Fruit fly (Drosophila melanogaster): ENCODE data around the gene Clp.

Gene Clp

dm6 chr2L:773247-773646, 46.5 kb upstream of the Clp start, which contains the start of gene CG12506:
TSS of gene CG12506 (plus strand) at chr2L:773547.
- TF ChIP-seq Kr (GFP tag; optimal IDR thresholded peaks at IDR 0.05), result no peak
- TF ChIP-seq Dref (GFP tag; IDR thresholded peaks at IDR 0.05), result 0 out of 2 replicates have a peak, but pooled peaks have one; percentile 5

- TF ChIP-seq fu2 (GFP tag; optimal IDR thresholded peaks at IDR 0.05) (no peak), Pdp1 (GFP tag; optimal IDR thresholded peaks at IDR 0.05) (no peak), CG11247 (GFP tag; IDR thresholded peaks at IDR 0.05) (no peak), CG2889 (GFP tag; IDR thresholded peaks at IDR 0.05) (no peak), luna (GFP tag; optimal IDR thresholded peaks at IDR 0.05) (no peak), CG16815 (GFP tag; optimal IDR thresholded peaks at IDR 0.05) (no peak), Trl (optimal IDR thresholded peaks at IDR 0.05) (no peak), Trl (GFP tag; optimal IDR thresholded peaks at IDR 0.05) (no peak), kni (GFP tag; optimal IDR thresholded peaks at IDR 0.05) (no peak), CG6654 (GFP tag; optimal IDR thresholded peaks at IDR 0.05) (no peak)
These were observed 43.5 kb upstream of the Clp start, which contains the start of gene CG13946 for dm6 chr2L:776236-776635. TSS of gene CG13946 (plus strand) at chr2L:776536.

- TF ChIP-seq CG11560 (tag; IDR thresholded peaks at IDR 0.05) (peak; percentile 11; the same call in 1 of the 3 replicates), sens-2 (GFP tag; IDR thresholded peaks at IDR 0.05) (no peak), Hr39 (optimal IDR thresholded peaks at IDR 0.05) (peak; percentile 96), CG13296 (GFP tag; optimal IDR thresholded peaks at IDR 0.05) (no peak), CG10147 (GFP tag; optimal IDR thresholded peaks at IDR 0.05) (no peak), en (GFP tag; optimal IDR thresholded peaks at IDR 0.05) (no peak), Ets65A (GFP tag) (no peak)
These were observed 40.6 kb upstream of the Clp start, which contains the start of gene CG13947 for dm6 chr2L:779123-779584. TSS of gene CG13947 (plus strand) at chr2L:779173.

- TF ChIP-seq ttk (GFP tag; IDR thresholded peaks at IDR 0.05), result no peak
- TF ChIP-seq bsh (GFP tag; optimal IDR thresholded peaks at IDR 0.05), result no peak
- TF ChIP-seq crol (GFP tag; IDR thresholded peaks at IDR 0.05), result no peak
- TF ChIP-seq cas (GFP tag; IDR thresholded peaks at IDR 0.05), result no peak
- TF ChIP-seq CG4730 (GFP tag; IDR thresholded peaks at IDR 0.05), result no peak
- TF ChIP-seq emc (GFP tag; optimal IDR thresholded peaks at IDR 0.05), result no peak
- no peak for TF ChIP-seq CG1024 (GFP tag; IDR thresholded peaks at IDR 0.05)
- TF ChIP-seq nom (GFP tag; optimal IDR thresholded peaks at IDR 0.05), result no peak
- TF ChIP-seq sc (optimal IDR thresholded peaks at IDR 0.05), result no peak
- TF ChIP-seq sc (GFP tag; optimal IDR thresholded peaks at IDR 0.05), result no peak
- no peak for TF ChIP-seq Dad (GFP tag; optimal IDR thresholded peaks at IDR 0.05)
- TF ChIP-seq ab (GFP tag; optimal IDR thresholded peaks at IDR 0.05), result no peak
- TF ChIP-seq oc (tag; optimal IDR thresholded peaks at IDR 0.05), result no peak
- TF ChIP-seq CG16813 (GFP tag; IDR thresholded peaks at IDR 0.05; ENCODE audit: partially characterized antibody), result no peak
These were observed 39.6 kb upstream of the Clp start, which contains the start of gene Gr21a for dm6 chr2L:780182-780581. TSS of gene Gr21a (plus strand) at chr2L:780482.

- 0 out of 3 replicates have a peak, but pooled peaks have one; percentile 21 for TF ChIP-seq Dbx (GFP tag; IDR thresholded peaks at IDR 0.05)
- 0 out of 2 replicates have a peak, but pooled peaks have one; percentile 22 for TF ChIP-seq Rfx (GFP tag; IDR thresholded peaks at IDR 0.05)
- TF ChIP-seq CG2678 (tag; optimal IDR thresholded peaks at IDR 0.05), result peak; percentile 24
- TF ChIP-seq Chrac-16 (GFP tag; optimal IDR thresholded peaks at IDR 0.05), result no peak
- TF ChIP-seq CG31224 (GFP tag; IDR thresholded peaks at IDR 0.05), result no peak
- TF ChIP-seq BEAF-32 (GFP tag; optimal IDR thresholded peaks at IDR 0.05), result no peak
- TF ChIP-seq PHDP (tag; optimal IDR thresholded peaks at IDR 0.05), result no peak
- TF ChIP-seq Sin3A (optimal IDR thresholded peaks at IDR 0.05), result no peak
- no peak for TF ChIP-seq HHEX (GFP tag; optimal IDR thresholded peaks at IDR 0.05)
- TF ChIP-seq Ets65A (GFP tag), result no peak
- TF ChIP-seq Hmr (GFP tag; optimal IDR thresholded peaks at IDR 0.05), result peak; percentile 33
- TF ChIP-seq D19A (tag; optimal IDR thresholded peaks at IDR 0.05), result no peak
- no peak for TF ChIP-seq jumu (GFP tag; optimal IDR thresholded peaks at IDR 0.05)
- TF ChIP-seq lab (GFP tag; optimal IDR thresholded peaks at IDR 0.05), result peak; percentile 34
- no peak for TF ChIP-seq CG17361 (GFP tag; IDR thresholded peaks at IDR 0.05)
- TF ChIP-seq CG4730 (GFP tag; IDR thresholded peaks at IDR 0.05), result no peak
- TF ChIP-seq nom (GFP tag; optimal IDR thresholded peaks at IDR 0.05), result no peak
These were observed 38.9 kb upstream of the Clp start for dm6 chr2L:780851-781250.
